Fruit fly (Drosophila melanogaster): ENCODE results near the gene Gs1.
A peak's percentile ranks its signal among the peaks of the same experiment; 100 is the strongest.

The Gs1 gene

DNA sequence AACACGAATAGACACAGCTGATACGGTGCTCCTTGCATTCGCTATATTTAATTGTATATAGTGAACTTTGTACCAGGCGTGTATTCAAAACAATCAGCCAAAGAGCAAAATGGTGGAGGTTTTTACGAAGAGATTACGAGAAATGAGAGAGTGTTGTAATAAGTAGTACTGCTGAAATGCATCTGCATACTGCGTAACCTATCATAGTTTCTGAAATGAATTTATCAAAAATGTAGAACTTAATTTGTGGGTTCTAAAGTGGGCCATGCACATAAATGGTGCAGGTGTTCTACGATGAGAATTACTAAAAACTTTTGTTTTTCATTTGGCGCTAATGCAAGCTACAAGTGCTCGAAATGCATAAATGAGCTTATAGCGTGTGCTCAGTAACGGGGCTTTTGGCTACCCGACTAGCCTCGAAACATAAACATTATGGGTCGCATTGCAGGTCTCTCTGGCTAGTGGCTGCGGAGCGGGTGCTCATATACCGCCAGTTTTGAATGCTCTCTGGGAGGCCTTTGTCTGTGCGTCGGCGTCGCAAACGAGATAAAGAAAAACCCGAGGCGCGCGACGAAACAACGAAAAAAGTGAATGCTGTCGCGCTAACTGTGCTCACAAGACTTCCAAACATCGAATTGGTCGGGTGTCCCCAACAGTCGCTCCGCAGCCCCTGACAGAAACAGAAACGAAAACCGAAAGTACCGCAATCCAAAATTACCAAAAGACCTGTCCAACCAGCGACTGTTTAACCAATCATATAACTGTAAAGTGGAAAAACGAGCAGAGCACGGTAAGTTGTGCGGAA, at the start of gene Gs1 (continued):
- TF ChIP-seq odd (GFP tag; optimal IDR thresholded peaks at IDR 0.05), result peak; percentile 4
- peak; percentile 36 for TF ChIP-seq YL-1 (GFP tag; optimal IDR thresholded peaks at IDR 0.05)
- peak; percentile 87 for TF ChIP-seq Blimp-1 (GFP tag; optimal IDR thresholded peaks at IDR 0.05)
- peak; percentile 84 for TF ChIP-seq nom (GFP tag; optimal IDR thresholded peaks at IDR 0.05)
- no peak for TF ChIP-seq lov (optimal IDR thresholded peaks at IDR 0.05)
- no peak; the same call in 2 of the 3 replicates for TF ChIP-seq lov (GFP tag; IDR thresholded peaks at IDR 0.05)
- peak; percentile 50 for TF ChIP-seq Fer3 (tag; optimal IDR thresholded peaks at IDR 0.05)
- peak; percentile 60; the same call in 1 of the 2 replicates for TF ChIP-seq CG32532 (GFP tag; IDR thresholded peaks at IDR 0.05)
- TF ChIP-seq E2f1 (GFP tag; IDR thresholded peaks at IDR 0.05), result no peak
- TF ChIP-seq scrt (GFP tag; optimal IDR thresholded peaks at IDR 0.05), result peak; percentile 41
- TF ChIP-seq nmo (GFP tag; optimal IDR thresholded peaks at IDR 0.05), result peak; percentile 2
- peak; percentile 57; the same call in 1 of the 3 replicates for TF ChIP-seq CG6791 (GFP tag; IDR thresholded peaks at IDR 0.05; ENCODE audit: partially characterized antibody)
- TF ChIP-seq ato (GFP tag; IDR thresholded peaks at IDR 0.05; ENCODE audit: partially characterized antibody), result 0 out of 2 replicates have a peak, but pooled peaks have one; percentile 53
- TF ChIP-seq Rfx (GFP tag; IDR thresholded peaks at IDR 0.05), result peak; percentile 46; the same call in 1 of the 2 replicates
- peak; percentile 98 for TF ChIP-seq Deaf1 (tag; optimal IDR thresholded peaks at IDR 0.05)
- peak; percentile 14 for TF ChIP-seq lilli (GFP tag; optimal IDR thresholded peaks at IDR 0.05)
- TF ChIP-seq sr (GFP tag; IDR thresholded peaks at IDR 0.05), result peak; percentile 70; the same call in 2 of the 3 replicates
- no peak for TF ChIP-seq Ptx1 (GFP tag; IDR thresholded peaks at IDR 0.05)
- TF ChIP-seq CG16779 (GFP tag; IDR thresholded peaks at IDR 0.05), result 0 out of 2 replicates have a peak, but pooled peaks have one; percentile 12
- TF ChIP-seq CG3407 (GFP tag; optimal IDR thresholded peaks at IDR 0.05), result peak; percentile 16
- peak; percentile 15 for TF ChIP-seq Asciz (GFP tag; optimal IDR thresholded peaks at IDR 0.05)
- no peak for TF ChIP-seq cas (GFP tag; IDR thresholded peaks at IDR 0.05)
- no peak for TF ChIP-seq ara (GFP tag; IDR thresholded peaks at IDR 0.05)
- TF ChIP-seq Dek (tag; optimal IDR thresholded peaks at IDR 0.05), result peak; percentile 37
- TF ChIP-seq D19A (tag; optimal IDR thresholded peaks at IDR 0.05), result peak; percentile 46
- TF ChIP-seq CG6654 (GFP tag; optimal IDR thresholded peaks at IDR 0.05), result no peak
- no peak for TF ChIP-seq Sry-δ (GFP tag; optimal IDR thresholded peaks at IDR 0.05)
- peak in 1 of 2 experiments; percentile 56 for TF ChIP-seq Pdp1 (GFP tag; optimal IDR thresholded peaks at IDR 0.05)
- peak; percentile 12; the same call in 1 of the 2 replicates for TF ChIP-seq CG43689 (GFP tag; IDR thresholded peaks at IDR 0.05)
- TF ChIP-seq CG6854 (GFP tag; optimal IDR thresholded peaks at IDR 0.05), result peak; percentile 70
- no peak for TF ChIP-seq Dip2 (GFP tag; IDR thresholded peaks at IDR 0.05)
- TF ChIP-seq org-1 (GFP tag; optimal IDR thresholded peaks at IDR 0.05), result no peak
- TF ChIP-seq eve (GFP tag; optimal IDR thresholded peaks at IDR 0.05), result peak in 1 of 2 experiments; percentile 87
- peak; percentile 68; the same call in 2 of the 3 replicates for TF ChIP-seq CG34224 (GFP tag; IDR thresholded peaks at IDR 0.05; ENCODE audit: partially characterized antibody)
- peak; percentile 34 for TF ChIP-seq HHEX (GFP tag; optimal IDR thresholded peaks at IDR 0.05)
- peak; percentile 30 for TF ChIP-seq her (GFP tag; optimal IDR thresholded peaks at IDR 0.05)
- TF ChIP-seq nerfin-2 (GFP tag; IDR thresholded peaks at IDR 0.05; ENCODE audit: partially characterized antibody), result no peak
- peak; percentile 72 for TF ChIP-seq B-H2 (GFP tag; optimal IDR thresholded peaks at IDR 0.05)
- peak; percentile 21 for TF ChIP-seq kah (GFP tag; optimal IDR thresholded peaks at IDR 0.05)
- no peak for TF ChIP-seq CG7556 (GFP tag; optimal IDR thresholded peaks at IDR 0.05)
- peak; percentile 40 for TF ChIP-seq CG2678 (tag; optimal IDR thresholded peaks at IDR 0.05)
- peak; percentile 41 for TF ChIP-seq CrebB (tag; optimal IDR thresholded peaks at IDR 0.05)
- peak; percentile 84 for TF ChIP-seq sug (tag; optimal IDR thresholded peaks at IDR 0.05)
- TF ChIP-seq Atf6 (GFP tag; IDR thresholded peaks at IDR 0.05), result peak; percentile 64; the same call in 1 of the 2 replicates
- peak; percentile 13 for TF ChIP-seq CG10267 (tag; optimal IDR thresholded peaks at IDR 0.05)
- no peak for TF ChIP-seq CG18619 (GFP tag; optimal IDR thresholded peaks at IDR 0.05)
- TF ChIP-seq oc (tag; optimal IDR thresholded peaks at IDR 0.05), result peak; percentile 48

Data from whole organism, embryonic.